Fruit fly (Drosophila melanogaster) whole organism, pupa: ENCODE measurements around the gene holn1.

Experiments
- CG12605 ChIP-seq: fragments of 200-800 bp; sonication (Bioruptor generic); IDR thresholded peaks from 2 replicates; pipeline ENCODE4 v1.3.6; 2022; ENCODE audit warnings: missing biosample characterization, missing genetic modification characterization
- CG14655 ChIP-seq: fragments of 200-800 bp; sonication (Bioruptor generic); optimal IDR thresholded peaks from 3 replicates; lab custom pipeline; 2017; ENCODE audit warnings: mild to moderate bottlenecking, missing biosample characterization, missing genetic modification reagents, missing genetic modification characterization
- CG17806 ChIP-seq: fragments of 200-800 bp; sonication (Bioruptor generic); optimal IDR thresholded peaks from 2 replicates; lab custom pipeline; 2018; ENCODE audit warnings: missing biosample characterization, mild to moderate bottlenecking, missing genetic modification characterization, moderate library complexity
- CG4496 ChIP-seq: fragments of 200-800 bp; sonication (Bioruptor generic); IDR thresholded peaks from 3 replicates; pipeline ENCODE4 v1.3.6; 2022; ENCODE audit warnings: missing biosample characterization, missing genetic modification characterization
- CG9948 ChIP-seq: fragments of 200-800 bp; sonication (Bioruptor generic); optimal IDR thresholded peaks from 2 replicates; lab custom pipeline; 2018; ENCODE audit warnings: missing biosample characterization, mild to moderate bottlenecking, missing genetic modification characterization, moderate library complexity
- D1 ChIP-seq: fragments of 200-800 bp; sonication (Bioruptor generic); optimal IDR thresholded peaks from 2 replicates; lab custom pipeline; 2018; ENCODE audit warnings: missing biosample characterization, mild to moderate bottlenecking, missing genetic modification characterization, moderate library complexity
- EcR ChIP-seq: fragments of 200-800 bp; sonication (Bioruptor generic); optimal IDR thresholded peaks from 3 replicates; lab custom pipeline; 2019; ENCODE audit warnings: missing biosample characterization, missing genetic modification characterization, mild to moderate bottlenecking, moderate library complexity, missing genetic modification reagents
- Pif1A ChIP-seq: fragments of 200-800 bp; sonication (Bioruptor generic); optimal IDR thresholded peaks from 3 replicates; lab custom pipeline; 2016; ENCODE audit warnings: missing biosample characterization, missing genetic modification characterization
- Snoo ChIP-seq: fragments of 200-800 bp; sonication (Bioruptor generic); optimal IDR thresholded peaks from 3 replicates; lab custom pipeline; 2017; ENCODE audit warnings: missing biosample characterization, mild to moderate bottlenecking, missing genetic modification characterization, inconsistent platforms
- gl ChIP-seq: fragments of 200-800 bp; sonication (Bioruptor generic); optimal IDR thresholded peaks from 2 replicates; lab custom pipeline; 2018; ENCODE audit warnings: missing biosample characterization, mild to moderate bottlenecking, missing genetic modification characterization
- rn ChIP-seq: fragments of 200-800 bp; sonication (Bioruptor generic); IDR thresholded peaks from 2 replicates; pipeline ENCODE4 v1.3.6; 2022; ENCODE audit warnings: missing biosample characterization, missing genetic modification characterization

- TF ChIP-seq CG17806 (tag; lab: Kevin White, UChicago) (no peak), CG12605 (GFP tag; lab: Robert Waterston, UW) (no peak), CG4496 (GFP tag; lab: Robert Waterston, UW) (no peak), Snoo (tag; lab: Kevin White, UChicago) (no peak), gl (tag; lab: Kevin White, UChicago) (no peak), Pif1A (no peak), CG14655 (GFP tag; lab: Kevin White, UChicago) (no peak), D1 (tag; lab: Kevin White, UChicago) (no peak), EcR (GFP tag; lab: Kevin White, UChicago) (peak; percentile 20), CG9948 (tag; lab: Kevin White, UChicago) (no peak), rn (GFP tag; lab: Robert Waterston, UW) (no peak)
These were observed 39.9 kb upstream of the holn1 start, which contains the start of gene Mdh1 for dm6 chr2L:10395642-10396487.
